Worm (Caenorhabditis elegans) whole organism, young adult: ENCODE results near the gene F38A5.2.

ENCODE experiments used
- C06A6.2 ChIP-seq: fragments of 200-800 bp; sonication (Bioruptor generic); conservative IDR thresholded peaks from 2 replicates; pipeline ENCODE4 v1.3.6; 2022; ENCODE audit warnings: missing genetic modification characterization, missing compliant biosample characterization
- F39B2.1 ChIP-seq: fragments of 200-800 bp; sonication (Bioruptor generic); IDR thresholded peaks from 2 replicates; pipeline ENCODE4 v1.3.6; 2022; ENCODE audit warnings: missing genetic modification reagents, missing genetic modification characterization, missing compliant biosample characterization
- gei-17 ChIP-seq: fragments of 200-800 bp; sonication (Bioruptor generic); optimal IDR thresholded peaks from 2 replicates; lab custom pipeline; 2018; ENCODE audit warnings: mild to moderate bottlenecking, missing genetic modification characterization, missing compliant biosample characterization
- repo-1 ChIP-seq: sonication (generic microtip); optimal IDR thresholded peaks from 2 replicates; lab custom pipeline; 2017; ENCODE audit warnings: mild to moderate bottlenecking, missing genetic modification characterization, missing compliant biosample characterization
- unc-62 ChIP-seq: fragments of 150-350 bp; optimal IDR thresholded peaks from 2 replicates; lab custom pipeline; 2014; ENCODE audit warnings: missing biosample characterization, missing genetic modification reagents, missing genetic modification characterization

ce11 chrIV:6613296-6613695 is 28.1 kb upstream of the F38A5.2 start, which contains the start of gene drh-1:
- TF ChIP-seq C06A6.2 (no peak), unc-62 (no peak), repo-1 (no peak), gei-17 (GFP tag; lab: Kevin White, UChicago) (no peak), F39B2.1 (GFP tag; lab: Robert Waterston, UW) (no peak)
